Worm (Caenorhabditis elegans): ENCODE measurements around the gene col-78.

Gene col-78

DNA sequence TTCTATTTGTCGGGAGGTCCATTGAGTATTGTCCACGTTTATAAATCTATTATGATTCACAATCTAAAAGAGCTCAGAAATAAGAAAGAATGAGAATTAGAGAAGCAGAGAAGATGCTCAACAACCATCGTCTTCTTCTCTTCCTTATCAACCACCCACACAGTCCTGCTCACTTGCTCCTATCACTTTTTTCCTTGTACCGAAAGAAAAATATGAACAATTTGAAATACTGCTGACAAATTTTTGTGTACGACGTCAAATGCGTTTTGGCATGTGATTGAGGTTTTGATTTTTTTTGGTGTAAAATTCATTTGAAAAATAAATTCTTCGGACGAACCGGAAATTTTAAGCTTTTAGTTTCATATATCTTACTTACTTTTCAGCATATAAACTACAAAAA lies 44.0 kb downstream of the col-78 start:
- TF ChIP-seq pqm-1 (tag; optimal IDR thresholded peaks at IDR 0.05) (peak; percentile 76), elt-2 (tag; optimal IDR thresholded peaks at IDR 0.05) (peak; percentile 79), pha-4 (tag; optimal IDR thresholded peaks at IDR 0.05) (peak; percentile 50), unc-39 (tag; optimal IDR thresholded peaks at IDR 0.05) (no peak), mml-1 (tag; optimal IDR thresholded peaks at IDR 0.05) (no peak), eor-1 (tag; optimal IDR thresholded peaks at IDR 0.05) (no peak)

DNA sequence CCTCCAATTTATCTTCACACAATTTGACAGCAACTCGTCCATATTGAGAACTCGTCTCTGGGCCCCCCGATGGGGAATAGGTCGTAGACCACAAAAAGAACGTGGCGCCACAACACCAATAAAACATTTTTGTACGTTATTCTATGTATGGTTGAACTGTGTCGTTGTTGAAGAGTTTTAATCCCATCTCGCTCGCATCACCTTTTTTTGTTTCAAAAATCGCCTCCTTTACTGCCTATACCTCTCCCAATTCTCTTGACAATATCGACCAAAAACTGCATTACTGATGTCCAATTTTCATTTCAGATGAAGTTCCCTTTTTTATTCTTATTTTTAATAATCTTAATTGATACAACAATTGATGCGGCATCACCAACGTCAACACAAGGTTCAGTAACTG lies 44.9 kb downstream of the col-78 start, which contains the start of gene let-23:
Gene let-23, plus strand, starts transcription at position 301 of the 400 bp plus-strand sequence.
- TF ChIP-seq eor-1 (tag; optimal IDR thresholded peaks at IDR 0.05) (no peak), nhr-25 (tag; optimal IDR thresholded peaks at IDR 0.05) (no peak), pqm-1 (tag; optimal IDR thresholded peaks at IDR 0.05) (no peak), ceh-16 (tag; optimal IDR thresholded peaks at IDR 0.05) (no peak), jun-1 (tag; optimal IDR thresholded peaks at IDR 0.05) (no peak), lsy-12 (tag; optimal IDR thresholded peaks at IDR 0.05) (no peak), lin-39 (tag; optimal IDR thresholded peaks at IDR 0.05) (no peak)
